Worm (Caenorhabditis elegans): ENCODE data around the gene Y80D4G.2.
A peak's percentile ranks its signal among the peaks of the same experiment; 100 is the strongest.
"Not testable (repeated sequence)": the region's sequence is repeated elsewhere in the genome, so short reads cannot be mapped to it uniquely, and the experiment has no call there.

The Y80D4G.2 gene

ce11 chrIII:7594482-7594881 is at the start of gene Y80D4G.2:
Y80D4G.2 (minus strand) TSS chrIII:7594582.
- TF ChIP-seq fkh-3 (tag; optimal IDR thresholded peaks at IDR 0.05); aptf-3 (GFP tag; IDR thresholded peaks at IDR 0.05); ztf-18 (tag; optimal IDR thresholded peaks at IDR 0.05): not testable (repeated sequence)

ce11 chrIII:7643084-7643483 is 48.7 kb upstream of the Y80D4G.2 start, which contains the start of gene upp-1:
upp-1 (minus strand) TSS chrIII:7643101.
- TF ChIP-seq nhr-27 (tag; optimal IDR thresholded peaks at IDR 0.05): no peak
- TF ChIP-seq F49E8.2 (tag; optimal IDR thresholded peaks at IDR 0.05; ENCODE audit: insufficient read depth): no peak
- no peak for TF ChIP-seq ceh-79 (tag; optimal IDR thresholded peaks at IDR 0.05)
- TF ChIP-seq lin-26 (GFP tag; IDR thresholded peaks at IDR 0.05): no peak
- TF ChIP-seq C06A6.2 (GFP tag; conservative IDR thresholded peaks at IDR 0.05): no peak
- TF ChIP-seq sea-2 (GFP tag; IDR thresholded peaks at IDR 0.05): no peak
- no peak for TF ChIP-seq F33H1.4 (GFP tag; IDR thresholded peaks at IDR 0.05)
- TF ChIP-seq Y67H2A.10 (GFP tag; conservative IDR thresholded peaks at IDR 0.05): no peak
- no peak for TF ChIP-seq K11D2.4 (GFP tag; IDR thresholded peaks at IDR 0.05)
- TF ChIP-seq Y79H2A.3 (GFP tag; conservative IDR thresholded peaks at IDR 0.05): no peak
- no peak for TF ChIP-seq somi-1 (GFP tag; optimal IDR thresholded peaks at IDR 0.05)
- no peak for TF ChIP-seq dpl-1 (GFP tag; optimal IDR thresholded peaks at IDR 0.05)
- TF ChIP-seq lin-35 (GFP tag; optimal IDR thresholded peaks at IDR 0.05): no peak
- no peak for TF ChIP-seq ztf-22 (GFP tag; optimal IDR thresholded peaks at IDR 0.05)
- no peak for TF ChIP-seq snpc-3.4 (tag; optimal IDR thresholded peaks at IDR 0.05)
- TF ChIP-seq B0035.1 (tag; optimal IDR thresholded peaks at IDR 0.05): no peak
- TF ChIP-seq ztf-28 (GFP tag; IDR thresholded peaks at IDR 0.05): no peak
- no peak for TF ChIP-seq pha-4 (tag; optimal IDR thresholded peaks at IDR 0.05)

- TF ChIP-seq ccch-3 (GFP tag; optimal IDR thresholded peaks at IDR 0.05) (no peak), mxl-1 (tag; optimal IDR thresholded peaks at IDR 0.05) (peak; percentile 22), pbrm-1 (GFP tag; IDR thresholded peaks at IDR 0.05) (no peak), snpc-4 (GFP tag; optimal IDR thresholded peaks at IDR 0.05) (no peak), snpc-4 (tag; optimal IDR thresholded peaks at IDR 0.05) (no peak), let-526 (GFP tag; IDR thresholded peaks at IDR 0.05) (0 out of 2 replicates have a peak, but pooled peaks have one; percentile 33), Y53G8AR.9 (GFP tag; conservative IDR thresholded peaks at IDR 0.05) (peak; percentile 69; the same call in 1 of the 2 replicates), bed-2 (GFP tag; IDR thresholded peaks at IDR 0.05) (no peak), F49E8.2 (tag; optimal IDR thresholded peaks at IDR 0.05; ENCODE audit: insufficient read depth) (peak; percentile 45), gei-17 (GFP tag; optimal IDR thresholded peaks at IDR 0.05) (no peak), snpc-1.1 (tag; optimal IDR thresholded peaks at IDR 0.05; ENCODE audit: insufficient read depth) (no peak), hsf-1 (GFP tag; IDR thresholded peaks at IDR 0.05) (no peak), lin-40 (tag; optimal IDR thresholded peaks at IDR 0.05) (peak; percentile 42), K12H6.12 (tag; optimal IDR thresholded peaks at IDR 0.05) (no peak), F33H1.4 (GFP tag; IDR thresholded peaks at IDR 0.05) (peak; percentile 16; the same call in 1 of the 2 replicates), K11D2.4 (GFP tag; IDR thresholded peaks at IDR 0.05) (no peak; the same call in 1 of the 2 replicates), F37B4.10 (GFP tag; IDR thresholded peaks at IDR 0.05) (no peak), tlf-1 (GFP tag; optimal IDR thresholded peaks at IDR 0.05) (no peak), ztf-18 (tag; optimal IDR thresholded peaks at IDR 0.05) (peak; percentile 56), akir-1 (GFP tag; optimal IDR thresholded peaks at IDR 0.05) (no peak), mel-28 (tag; optimal IDR thresholded peaks at IDR 0.05; ENCODE audit: borderline replicate concordance) (no peak), ztf-28 (GFP tag; IDR thresholded peaks at IDR 0.05) (0 out of 2 replicates have a peak, but pooled peaks have one; percentile 42), attf-6 (GFP tag; IDR thresholded peaks at IDR 0.05) (no peak), sptf-2 (GFP tag; optimal IDR thresholded peaks at IDR 0.05) (no peak), mes-4 (tag; optimal IDR thresholded peaks at IDR 0.05) (peak; percentile 1), die-1 (tag; optimal IDR thresholded peaks at IDR 0.05) (peak; percentile 38), attf-5 (GFP tag; optimal IDR thresholded peaks at IDR 0.05) (peak; percentile 47), unc-130 (GFP tag; optimal IDR thresholded peaks at IDR 0.05) (no peak), atf-7 (tag; optimal IDR thresholded peaks at IDR 0.05) (no peak), zfh-2 (GFP tag; conservative IDR thresholded peaks at IDR 0.05) (no peak)
Measured at ce11 chrIII:7642015-7642414, 47.6 kb upstream of the Y80D4G.2 start.
